Fruit fly (Drosophila melanogaster) whole organism, embryonic: ENCODE measurements around the gene CG13074.

ENCODE experiments used
- Abd-B ChIP-seq: fragments of 200-800 bp; sonication (Bioruptor generic); optimal IDR thresholded peaks from 2 replicates; lab custom pipeline; 2018; ENCODE audit warnings: missing biosample characterization, mild to moderate bottlenecking, missing genetic modification characterization, moderate library complexity
- B-H2 ChIP-seq: fragments of 200-800 bp; sonication (Bioruptor generic); optimal IDR thresholded peaks from 2 replicates; lab custom pipeline; 2018; ENCODE audit warnings: missing biosample characterization, mild to moderate bottlenecking, missing genetic modification characterization
- BEAF-32 ChIP-seq: fragments of 200-800 bp; sonication (Bioruptor generic); optimal IDR thresholded peaks from 3 replicates; lab custom pipeline; 2017; ENCODE audit warnings: missing biosample characterization, missing genetic modification characterization, mild to moderate bottlenecking, moderate library complexity, missing genetic modification reagents
- CG10321 ChIP-seq: fragments of 200-800 bp; sonication (Bioruptor generic); IDR thresholded peaks from 2 replicates; pipeline ENCODE4 v1.3.6; 2022; ENCODE audit warnings: missing biosample characterization, missing genetic modification characterization
- CG10654 ChIP-seq: fragments of 200-800 bp; sonication (Bioruptor generic); optimal IDR thresholded peaks from 2 replicates; lab custom pipeline; 2016; ENCODE audit warnings: missing biosample characterization, missing genetic modification characterization
- CG12769 ChIP-seq: fragments of 200-800 bp; sonication (Bioruptor generic); optimal IDR thresholded peaks from 2 replicates; lab custom pipeline; 2019; ENCODE audit warnings: missing biosample characterization, mild to moderate bottlenecking, missing genetic modification characterization, moderate library complexity
- CG13424 ChIP-seq: fragments of 200-800 bp; sonication (Bioruptor generic); optimal IDR thresholded peaks from 2 replicates; lab custom pipeline; 2019; ENCODE audit warnings: missing biosample characterization, mild to moderate bottlenecking, missing genetic modification characterization, moderate library complexity
- CG13775 ChIP-seq: fragments of 200-800 bp; sonication (Bioruptor generic); optimal IDR thresholded peaks from 3 replicates; lab custom pipeline; 2017; ENCODE audit warnings: missing biosample characterization, mild to moderate bottlenecking, missing genetic modification characterization
- CG14860 ChIP-seq: fragments of 200-800 bp; sonication (Bioruptor generic); IDR thresholded peaks from 3 replicates; pipeline ENCODE4 v1.3.6; 2022; ENCODE audit warnings: missing biosample characterization, missing genetic modification characterization; ENCODE audit not compliant: partially characterized antibody
- CG16813 ChIP-seq: fragments of 200-800 bp; sonication (Bioruptor generic); IDR thresholded peaks from 3 replicates; pipeline ENCODE4 v1.3.6; 2022; ENCODE audit warnings: missing biosample characterization, missing genetic modification characterization; ENCODE audit not compliant: partially characterized antibody
- CG18599 ChIP-seq: fragments of 200-800 bp; sonication (Bioruptor generic); optimal IDR thresholded peaks from 3 replicates; lab custom pipeline; 2017; ENCODE audit warnings: missing biosample characterization, missing genetic modification characterization, mild to moderate bottlenecking, moderate library complexity, missing genetic modification reagents
- CG2199 ChIP-seq: fragments of 200-800 bp; sonication (Bioruptor generic); IDR thresholded peaks from 3 replicates; pipeline ENCODE4 v1.3.6; 2022; ENCODE audit warnings: missing biosample characterization, missing genetic modification characterization
- CG31224 ChIP-seq: fragments of 200-800 bp; sonication (Bioruptor generic); IDR thresholded peaks from 2 replicates; pipeline ENCODE4 v1.3.6; 2022; ENCODE audit warnings: missing biosample characterization, missing genetic modification characterization
- CG3407 ChIP-seq: fragments of 200-800 bp; sonication (Bioruptor generic); optimal IDR thresholded peaks from 2 replicates; lab custom pipeline; 2018; ENCODE audit warnings: missing biosample characterization, mild to moderate bottlenecking, missing genetic modification characterization
- CG34224 ChIP-seq: fragments of 200-800 bp; sonication (Bioruptor generic); IDR thresholded peaks from 3 replicates; pipeline ENCODE4 v1.3.6; 2022; ENCODE audit warnings: missing biosample characterization, missing genetic modification characterization; ENCODE audit not compliant: partially characterized antibody
- CG3847 ChIP-seq: fragments of 200-800 bp; sonication (Bioruptor generic); IDR thresholded peaks from 2 replicates; pipeline ENCODE4 v1.3.6; 2022; ENCODE audit warnings: missing biosample characterization, missing genetic modification characterization
- CG42726 ChIP-seq: fragments of 200-800 bp; sonication (Bioruptor generic); IDR thresholded peaks from 2 replicates; pipeline ENCODE4 v1.3.6; 2022; ENCODE audit warnings: missing biosample characterization, missing genetic modification characterization; ENCODE audit not compliant: partially characterized antibody
- CG6813 ChIP-seq: fragments of 200-800 bp; sonication (Bioruptor generic); optimal IDR thresholded peaks from 2 replicates; lab custom pipeline; 2017; ENCODE audit warnings: missing biosample characterization, missing genetic modification characterization, mild to moderate bottlenecking, moderate library complexity, missing genetic modification reagents
- CG7357 ChIP-seq: fragments of 200-800 bp; sonication (Bioruptor generic); IDR thresholded peaks from 3 replicates; pipeline ENCODE4 v1.3.6; 2022; ENCODE audit warnings: missing biosample characterization, missing genetic modification characterization
- CG8281 ChIP-seq: fragments of 200-800 bp; sonication (Bioruptor generic); optimal IDR thresholded peaks from 2 replicates; lab custom pipeline; 2018; ENCODE audit warnings: missing biosample characterization, mild to moderate bottlenecking, missing genetic modification characterization, moderate library complexity
- CG9727 ChIP-seq: fragments of 200-800 bp; sonication (Bioruptor generic); optimal IDR thresholded peaks from 3 replicates; lab custom pipeline; 2017; ENCODE audit warnings: missing biosample characterization, mild to moderate bottlenecking, missing genetic modification characterization
- CoRest ChIP-seq: fragments of 200-800 bp; sonication (Bioruptor generic); optimal IDR thresholded peaks from 3 replicates; lab custom pipeline; 2018; ENCODE audit warnings: missing biosample characterization, mild to moderate bottlenecking, missing genetic modification characterization, moderate library complexity
- Deaf1 ChIP-seq: fragments of 200-800 bp; optimal IDR thresholded peaks from 3 replicates; lab custom pipeline; 2019; ENCODE audit warnings: missing biosample characterization, mild to moderate bottlenecking, missing genetic modification characterization, moderate library complexity
- Dll ChIP-seq: fragments of 200-800 bp; sonication (Bioruptor generic); IDR thresholded peaks from 4 replicates; pipeline ENCODE4 v1.3.6; 2022; ENCODE audit warnings: missing biosample characterization, missing genetic modification characterization; ENCODE audit not compliant: partially characterized antibody
- Doc3 ChIP-seq: fragments of 200-800 bp; sonication (Bioruptor generic); IDR thresholded peaks from 3 replicates; pipeline ENCODE4 v1.3.6; 2022; ENCODE audit warnings: missing biosample characterization, missing genetic modification characterization; ENCODE audit not compliant: partially characterized antibody
- E2f2 ChIP-seq: fragments of 200-800 bp; sonication (Bioruptor generic); IDR thresholded peaks from 2 replicates; pipeline ENCODE4 v1.3.6; 2022; ENCODE audit warnings: missing biosample characterization, missing genetic modification characterization
- Fer3 ChIP-seq: fragments of 200-800 bp; sonication (Bioruptor generic); optimal IDR thresholded peaks from 2 replicates; lab custom pipeline; 2018; ENCODE audit warnings: missing biosample characterization, mild to moderate bottlenecking, missing genetic modification characterization, moderate library complexity
- HLH54F ChIP-seq: fragments of 200-800 bp; sonication (Bioruptor generic); optimal IDR thresholded peaks from 3 replicates; lab custom pipeline; 2016; ENCODE audit warnings: missing biosample characterization, missing genetic modification characterization
- HmgZ ChIP-seq: fragments of 200-800 bp; sonication (Bioruptor generic); optimal IDR thresholded peaks from 2 replicates; lab custom pipeline; 2018; ENCODE audit warnings: missing biosample characterization, mild to moderate bottlenecking, missing genetic modification characterization
- Poxn ChIP-seq: fragments of 200-800 bp; sonication (Bioruptor generic); IDR thresholded peaks from 2 replicates; pipeline ENCODE4 v1.3.6; 2022; ENCODE audit warnings: missing biosample characterization, missing genetic modification characterization
- Six4 ChIP-seq: fragments of 200-800 bp; sonication (Bioruptor generic); optimal IDR thresholded peaks from 2 replicates; lab custom pipeline; 2016; ENCODE audit warnings: missing biosample characterization, missing genetic modification characterization
- Sox100B ChIP-seq: fragments of 200-800 bp; sonication (Bioruptor generic); optimal IDR thresholded peaks from 3 replicates; lab custom pipeline; 2018; ENCODE audit warnings: missing biosample characterization, mild to moderate bottlenecking, missing genetic modification characterization
- Tbp ChIP-seq: fragments of >200 bp; optimal IDR thresholded peaks from 2 replicates; lab custom pipeline; 2018; ENCODE audit warnings: missing biosample characterization, missing genetic modification characterization
- aop ChIP-seq: fragments of 200-800 bp; sonication (Bioruptor generic); IDR thresholded peaks from 2 replicates; pipeline ENCODE4 v1.3.6; 2022; ENCODE audit warnings: missing biosample characterization, missing genetic modification characterization
- cato ChIP-seq: fragments of 200-800 bp; sonication (Bioruptor generic); optimal IDR thresholded peaks from 2 replicates; lab custom pipeline; 2016; ENCODE audit warnings: missing biosample characterization, missing genetic modification characterization, borderline replicate concordance
- fd3F ChIP-seq: fragments of 200-800 bp; sonication (Bioruptor generic); optimal IDR thresholded peaks from 2 replicates; lab custom pipeline; 2018; ENCODE audit warnings: missing biosample characterization, mild to moderate bottlenecking, missing genetic modification characterization, moderate library complexity
- ind ChIP-seq: fragments of 200-800 bp; sonication (Bioruptor generic); optimal IDR thresholded peaks from 3 replicates; lab custom pipeline; 2016; ENCODE audit warnings: missing biosample characterization, missing genetic modification characterization
- jing ChIP-seq: fragments of 200-800 bp; sonication (Bioruptor generic); optimal IDR thresholded peaks from 2 replicates; lab custom pipeline; 2018; ENCODE audit warnings: missing biosample characterization, mild to moderate bottlenecking, missing genetic modification characterization
- knrl ChIP-seq: fragments of 200-800 bp; sonication (Bioruptor generic); IDR thresholded peaks from 3 replicates; pipeline ENCODE4 v1.3.6; 2022; ENCODE audit warnings: missing biosample characterization, missing genetic modification characterization; ENCODE audit not compliant: partially characterized antibody
- pita ChIP-seq: fragments of 200-800 bp; sonication (Bioruptor generic); optimal IDR thresholded peaks from 2 replicates; lab custom pipeline; 2017; ENCODE audit warnings: missing biosample characterization, mild to moderate bottlenecking, missing genetic modification characterization
- pzg ChIP-seq: fragments of 200-800 bp; sonication (Bioruptor generic); optimal IDR thresholded peaks from 3 replicates; lab custom pipeline; 2018; ENCODE audit warnings: missing biosample characterization, mild to moderate bottlenecking, missing genetic modification characterization, moderate library complexity
- slbo ChIP-seq: fragments of 200-800 bp; sonication (Bioruptor generic); IDR thresholded peaks from 2 replicates; pipeline ENCODE4 v1.3.6; 2022; ENCODE audit warnings: missing biosample characterization, missing genetic modification characterization
- sqz ChIP-seq: fragments of 200-800 bp; sonication (Bioruptor generic); optimal IDR thresholded peaks from 3 replicates; lab custom pipeline; 2018; ENCODE audit warnings: missing biosample characterization, mild to moderate bottlenecking, missing genetic modification characterization
- trem ChIP-seq: fragments of 200-800 bp; optimal IDR thresholded peaks from 3 replicates; lab custom pipeline; 2019; ENCODE audit warnings: missing biosample characterization, mild to moderate bottlenecking, missing genetic modification characterization, moderate library complexity
- ttk ChIP-seq: fragments of 200-800 bp; sonication (Bioruptor generic); IDR thresholded peaks from 2 replicates; pipeline ENCODE4 v2.1.2; 2022; ENCODE audit warnings: missing biosample characterization, missing genetic modification characterization
- tx ChIP-seq: fragments of 200-800 bp; sonication (Bioruptor generic); optimal IDR thresholded peaks from 2 replicates; lab custom pipeline; 2016; ENCODE audit warnings: missing biosample characterization, missing genetic modification characterization
- wek ChIP-seq: fragments of 200-800 bp; sonication (Bioruptor generic); optimal IDR thresholded peaks from 3 replicates; lab custom pipeline; 2018; ENCODE audit warnings: missing biosample characterization, mild to moderate bottlenecking, missing genetic modification characterization, moderate library complexity

CG13074 gene

DNA sequence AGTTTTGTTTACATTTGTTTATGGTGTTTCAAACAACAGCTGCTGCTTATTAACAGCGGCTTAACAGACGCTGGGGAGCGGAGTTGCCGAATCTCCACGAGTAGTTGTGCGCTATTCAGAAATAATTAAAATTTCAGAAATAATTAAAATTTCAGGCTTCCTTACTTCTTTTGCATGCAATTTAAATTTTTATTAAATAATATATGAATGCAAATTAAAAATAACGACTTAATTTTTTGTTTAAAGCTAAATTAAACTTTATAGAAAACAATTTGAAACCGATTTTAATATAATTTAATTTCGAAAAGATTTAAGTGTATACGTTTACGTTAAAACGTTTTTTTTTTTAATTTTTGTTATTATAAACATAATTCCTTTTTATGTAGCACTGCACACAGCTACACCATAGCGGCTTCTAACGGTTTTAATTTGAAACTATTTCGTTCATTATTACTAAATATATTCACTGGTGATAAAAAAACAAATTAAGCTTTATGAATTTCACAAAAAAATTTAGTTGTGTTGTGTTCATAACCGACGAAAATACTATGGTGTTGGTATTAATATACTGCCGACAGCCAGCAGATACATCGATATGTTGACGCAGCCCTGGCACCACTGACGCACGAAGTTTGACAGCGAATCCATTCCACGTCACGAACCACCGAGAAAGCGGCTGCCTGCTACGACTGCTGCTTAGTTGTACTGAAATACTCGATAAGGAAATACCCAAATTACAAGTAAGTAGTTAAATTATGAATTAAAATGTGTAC, 31.9 kb upstream of the CG13074 start, which contains the start of gene SsRbeta (continued):
- TF ChIP-seq CG2199 (GFP tag; lab: Robert Waterston, UW) (0 out of 3 replicates have a peak, but pooled peaks have one; percentile 17), Doc3 (GFP tag; lab: Robert Waterston, UW) (peak; percentile 69; the same call in 2 of the 3 replicates), Fer3 (tag; lab: Kevin White, UChicago) (peak; percentile 7), CG10321 (GFP tag; lab: Robert Waterston, UW) (peak; percentile 31; the same call in 1 of the 2 replicates), fd3F (GFP tag; lab: Kevin White, UChicago) (peak; percentile 4), pzg (GFP tag; lab: Kevin White, UChicago) (peak; percentile 91), CG12769 (peak; percentile 44), cato (GFP tag; lab: Kevin White, UChicago) (no peak), CG10654 (GFP tag; lab: Kevin White, UChicago) (no peak), Deaf1 (tag; lab: Kevin White, UChicago) (peak; percentile 96), Six4 (GFP tag; lab: Kevin White, UChicago) (no peak), CG34224 (GFP tag; lab: Robert Waterston, UW) (peak; percentile 59), BEAF-32 (GFP tag; lab: Kevin White, UChicago) (peak; percentile 86), CG16813 (GFP tag; lab: Robert Waterston, UW) (peak; percentile 69), CG18599 (peak; percentile 12), CG9727 (GFP tag; lab: Kevin White, UChicago) (peak; percentile 43), Poxn (GFP tag; lab: Robert Waterston, UW) (no peak), slbo (GFP tag; lab: Robert Waterston, UW) (peak; percentile 82), CG7357 (GFP tag; lab: Robert Waterston, UW) (0 out of 3 replicates have a peak, but pooled peaks have one; percentile 6), trem (tag; lab: Kevin White, UChicago) (peak; percentile 43), ind (GFP tag; lab: Kevin White, UChicago) (no peak), Dll (peak; percentile 67), pita (GFP tag; lab: Kevin White, UChicago) (peak; percentile 34), CG13775 (peak; percentile 67), HLH54F (no peak), CG6813 (no peak), jing (GFP tag; lab: Kevin White, UChicago) (no peak), aop (0 out of 2 replicates have a peak, but pooled peaks have one; percentile 4), CG42726 (GFP tag; lab: Robert Waterston, UW) (peak; percentile 78; the same call in 1 of the 2 replicates), CoRest (tag; lab: Kevin White, UChicago) (peak; percentile 46), CG8281 (tag; lab: Kevin White, UChicago) (no peak), knrl (GFP tag; lab: Robert Waterston, UW) (peak; percentile 76), Abd-B (GFP tag; lab: Kevin White, UChicago) (peak; percentile 3), CG14860 (GFP tag; lab: Robert Waterston, UW) (peak; percentile 43; the same call in 2 of the 3 replicates), CG3847 (peak; percentile 23; the same call in 1 of the 2 replicates), ttk (GFP tag; lab: Robert Waterston, UW) (peak; percentile 50), sqz (GFP tag; lab: Kevin White, UChicago) (peak; percentile 53), CG13424 (tag; lab: Kevin White, UChicago) (peak; percentile 37), CG3407 (GFP tag; lab: Kevin White, UChicago) (no peak), E2f2 (GFP tag; lab: Robert Waterston, UW) (peak; percentile 43; the same call in 1 of the 2 replicates), tx (no peak), CG31224 (0 out of 2 replicates have a peak, but pooled peaks have one; percentile 48), Tbp (GFP tag; lab: Kevin White, UChicago) (peak; percentile 33), Sox100B (GFP tag; lab: Kevin White, UChicago) (peak; percentile 34), wek (GFP tag; lab: Kevin White, UChicago) (peak; percentile 48), B-H2 (GFP tag; lab: Kevin White, UChicago) (peak; percentile 29), HmgZ (tag; lab: Kevin White, UChicago) (peak; percentile 26)
